Worm (Caenorhabditis elegans): ENCODE data around the gene C35A5.8.

Gene C35A5.8

DNA sequence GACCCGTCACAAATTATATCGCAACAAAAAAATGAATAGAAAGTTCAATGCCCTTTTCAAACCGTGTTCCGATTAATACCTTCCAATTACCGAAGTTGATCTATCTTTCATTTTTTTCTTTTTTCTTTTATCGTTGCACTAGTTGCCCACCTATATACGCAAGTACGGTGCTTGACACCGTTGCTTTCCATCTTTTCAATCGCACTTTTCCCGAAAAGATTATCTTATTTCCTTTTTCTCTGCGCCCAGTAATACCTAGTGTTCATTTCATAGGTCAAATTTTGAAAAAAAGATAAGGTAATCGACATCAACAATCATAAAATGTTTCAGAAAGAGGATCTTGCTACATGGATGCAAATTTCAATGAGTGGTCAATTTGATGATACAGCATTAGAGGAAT is 3.9 kb upstream of the C35A5.8 start:
- TF ChIP-seq blmp-1 (tag; optimal IDR thresholded peaks at IDR 0.05) (peak; percentile 93), hpl-2 (GFP tag; optimal IDR thresholded peaks at IDR 0.05) (no peak)

DNA sequence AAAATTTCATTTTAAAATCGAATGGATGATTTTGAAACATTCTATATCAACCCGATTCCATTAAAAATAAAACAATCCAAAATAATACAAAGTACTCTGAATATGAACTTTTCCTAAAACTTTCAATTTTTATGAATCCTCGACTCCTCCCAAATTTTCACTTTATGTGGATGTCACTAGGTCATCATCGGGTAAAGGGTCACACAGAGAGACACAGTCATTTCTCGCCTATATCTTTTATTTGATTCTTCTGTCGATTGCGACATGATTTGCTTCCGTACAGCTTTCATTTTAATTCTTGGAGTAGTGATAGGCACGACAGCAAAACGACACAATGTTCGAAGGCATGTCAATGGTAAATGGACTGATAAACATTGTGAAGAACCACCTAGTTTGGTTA is 2.8 kb upstream of the C35A5.8 start, which contains the start of gene F25D1.3:
F25D1.3 (plus strand) TSS at position 225 of the 400 bp plus-strand sequence.
- TF ChIP-seq blmp-1 (tag; optimal IDR thresholded peaks at IDR 0.05) (peak; percentile 96), C16A3.4 (tag; optimal IDR thresholded peaks at IDR 0.05) (no peak)

DNA sequence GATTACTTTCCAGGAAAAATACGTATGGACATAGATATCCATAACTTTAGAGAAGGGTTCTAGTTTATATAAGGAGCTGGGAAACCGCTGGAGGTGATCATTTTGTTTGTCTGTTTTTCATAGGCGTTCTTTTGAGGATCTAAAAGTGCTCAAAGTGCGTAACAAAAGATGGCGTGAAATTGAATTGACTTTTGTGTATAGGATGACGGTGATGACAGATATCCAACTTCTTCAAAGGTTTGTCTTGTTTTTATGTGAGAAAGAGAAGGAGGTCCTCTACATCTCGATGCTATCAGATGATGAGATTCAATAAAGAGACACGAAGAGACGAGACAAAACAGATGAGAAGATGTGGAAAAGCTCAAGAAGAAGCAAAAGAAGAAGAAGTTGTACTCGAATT is 9.0 kb downstream of the C35A5.8 start:
- TF ChIP-seq lin-14 (GFP tag; optimal IDR thresholded peaks at IDR 0.05) (peak; percentile 24), unc-30 (tag; optimal IDR thresholded peaks at IDR 0.05) (no peak), fkh-10 (GFP tag; optimal IDR thresholded peaks at IDR 0.05) (peak; percentile 51), swsn-7 (tag; optimal IDR thresholded peaks at IDR 0.05) (no peak), C16A3.4 (tag; optimal IDR thresholded peaks at IDR 0.05) (no peak)

DNA sequence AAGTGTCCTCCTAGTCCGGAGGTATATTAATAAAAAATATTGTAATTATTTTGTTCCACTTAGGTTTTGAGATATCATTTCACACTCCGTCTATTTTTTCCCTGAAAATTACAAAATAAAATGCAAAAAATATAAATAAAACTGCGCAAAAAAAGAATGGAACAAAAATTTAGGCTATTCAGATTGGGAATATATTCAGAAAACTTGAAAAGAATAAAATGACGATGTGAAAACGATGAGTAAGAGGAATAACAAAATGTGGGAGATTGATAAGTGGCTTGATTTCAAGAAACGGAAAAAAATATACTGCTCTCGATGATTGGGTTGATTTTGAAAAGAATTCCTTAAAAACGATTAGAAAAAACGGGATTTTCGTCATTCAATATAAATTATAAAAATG is 11.4 kb downstream of the C35A5.8 start, which contains the start of gene dmsr-8:
dmsr-8 (minus strand) TSS at position 101 of the 400 bp plus-strand sequence.
- TF ChIP-seq lin-35 (GFP tag; optimal IDR thresholded peaks at IDR 0.05) (no peak), efl-3 (GFP tag; optimal IDR thresholded peaks at IDR 0.05) (no peak), snpc-4 (tag; optimal IDR thresholded peaks at IDR 0.05) (no peak), nhr-20 (tag; optimal IDR thresholded peaks at IDR 0.05) (no peak), nhr-85 (tag) (no peak), tlp-1 (tag; optimal IDR thresholded peaks at IDR 0.05) (no peak), unc-30 (tag; optimal IDR thresholded peaks at IDR 0.05) (no peak), fkh-10 (GFP tag; optimal IDR thresholded peaks at IDR 0.05) (no peak), zag-1 (tag; optimal IDR thresholded peaks at IDR 0.05) (no peak), egl-27 (tag; optimal IDR thresholded peaks at IDR 0.05) (no peak), blmp-1 (tag; optimal IDR thresholded peaks at IDR 0.05) (no peak), ceh-88 (GFP tag; IDR thresholded peaks at IDR 0.05) (no peak)

DNA sequence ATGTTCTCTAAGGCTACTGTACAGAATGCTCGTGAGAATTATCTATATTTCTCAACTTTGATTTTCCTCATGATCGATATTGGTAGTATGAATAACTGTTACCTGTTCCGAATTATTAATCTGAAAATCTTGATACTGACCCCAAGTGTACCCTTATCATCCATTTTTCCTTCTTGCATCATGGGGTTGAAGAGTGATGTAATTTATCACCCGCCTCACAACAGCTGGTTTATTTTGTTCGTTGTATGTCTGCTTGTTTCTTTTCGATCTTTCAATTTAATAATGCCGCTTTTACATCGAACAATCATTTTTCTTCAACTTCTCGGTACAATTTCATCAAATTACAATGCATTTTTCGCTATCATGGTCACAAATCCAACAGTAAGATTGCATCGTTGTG is 16.9 kb downstream of the C35A5.8 start, which contains the start of gene C35A5.6:
C35A5.6 (plus strand) TSS at position 283 of the 400 bp plus-strand sequence.
- TF ChIP-seq nhr-28 (tag; optimal IDR thresholded peaks at IDR 0.05) (no peak), elt-3 (tag; optimal IDR thresholded peaks at IDR 0.05) (no peak), xbp-1 (tag; optimal IDR thresholded peaks at IDR 0.05) (no peak), lin-14 (GFP tag; optimal IDR thresholded peaks at IDR 0.05) (peak; percentile 30), vab-15 (tag; optimal IDR thresholded peaks at IDR 0.05) (no peak), rnt-1 (tag; optimal IDR thresholded peaks at IDR 0.05) (peak; percentile 22), blmp-1 (tag; optimal IDR thresholded peaks at IDR 0.05) (peak; percentile 30), nhr-20 (tag; optimal IDR thresholded peaks at IDR 0.05) (peak; percentile 5), dpl-1 (GFP tag; optimal IDR thresholded peaks at IDR 0.05) (no peak), efl-1 (optimal IDR thresholded peaks at IDR 0.05) (no peak), efl-1 (GFP tag; optimal IDR thresholded peaks at IDR 0.05 in 1 of 2) (no peak), pqm-1 (tag; optimal IDR thresholded peaks at IDR 0.05) (no peak), nhr-47 (tag; optimal IDR thresholded peaks at IDR 0.05) (no peak), skn-1 (tag; optimal IDR thresholded peaks at IDR 0.05) (peak; percentile 4), nhr-90 (tag; optimal IDR thresholded peaks at IDR 0.05; ENCODE audit: poor library complexity) (no peak), nhr-71 (tag; optimal IDR thresholded peaks at IDR 0.05) (peak; percentile 20)

DNA sequence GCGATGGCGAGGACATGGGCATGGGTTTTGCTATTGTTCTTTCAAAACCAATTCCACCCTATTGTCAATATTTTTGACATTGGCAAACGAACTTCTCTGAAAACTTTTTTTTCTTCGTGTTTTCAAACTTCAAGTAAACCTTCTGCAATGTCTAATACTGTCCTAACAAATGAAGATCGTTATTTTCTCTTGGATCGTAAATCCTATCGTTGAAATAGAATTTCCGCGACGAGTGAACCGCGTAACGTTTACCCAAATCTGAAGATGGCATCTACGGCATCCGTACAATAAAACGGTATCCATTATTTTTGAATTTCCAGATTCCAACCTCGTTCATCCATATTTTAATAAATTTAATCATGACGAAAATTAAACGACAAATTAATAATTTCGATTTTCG is 20.2 kb downstream of the C35A5.8 start, which contains the start of gene C35A5.5:
C35A5.5 (plus strand) TSS at position 301 of the 400 bp plus-strand sequence.
- TF ChIP-seq lin-13 (GFP tag; optimal IDR thresholded peaks at IDR 0.05) (no peak), aly-2 (tag; optimal IDR thresholded peaks at IDR 0.05) (no peak), lir-3 (tag; optimal IDR thresholded peaks at IDR 0.05; ENCODE audit: poor library complexity) (no peak), blmp-1 (tag; optimal IDR thresholded peaks at IDR 0.05) (no peak), egl-13 (tag; optimal IDR thresholded peaks at IDR 0.05) (no peak), pqm-1 (tag; optimal IDR thresholded peaks at IDR 0.05) (no peak), nhr-11 (tag; optimal IDR thresholded peaks at IDR 0.05) (no peak), Y116A8C.19 (tag; optimal IDR thresholded peaks at IDR 0.05; ENCODE audit: borderline replicate concordance) (no peak), ama-1 (optimal IDR thresholded peaks at IDR 0.05) (no peak), nhr-20 (tag; optimal IDR thresholded peaks at IDR 0.05) (no peak), ceh-63 (GFP tag; optimal IDR thresholded peaks at IDR 0.05) (no peak), ceh-8 (GFP tag; optimal IDR thresholded peaks at IDR 0.05) (no peak), C34B4.2 (tag; optimal IDR thresholded peaks at IDR 0.05) (no peak), fkh-10 (GFP tag; optimal IDR thresholded peaks at IDR 0.05) (no peak), mef-2 (tag; optimal IDR thresholded peaks at IDR 0.05) (no peak)

Data from whole organism, L1 larva.